Fruit fly (Drosophila melanogaster): ENCODE results near the gene CG42726.

DNA sequence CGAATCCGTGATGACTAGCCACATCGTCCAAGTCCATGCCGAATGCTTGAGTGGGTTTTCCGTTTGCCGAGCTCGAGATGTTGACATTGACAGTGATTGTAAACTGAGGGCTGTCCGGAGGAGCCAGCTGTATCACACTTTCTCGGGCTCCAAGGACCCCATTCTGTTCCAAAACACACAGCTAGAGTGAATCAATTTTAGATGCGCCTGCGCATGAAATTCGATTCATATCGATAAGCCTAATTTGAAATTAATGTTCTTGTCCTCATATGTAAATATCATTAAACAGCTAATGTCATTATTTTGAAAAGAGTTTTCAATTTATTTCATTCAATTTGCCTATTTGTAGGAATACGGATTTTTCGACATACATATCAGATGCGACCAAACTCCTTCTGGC is 21.9 kb downstream of the CG42726 start, which contains the start of gene CG14868:
- TF ChIP-seq usp (GFP tag; optimal IDR thresholded peaks at IDR 0.05) (no peak), Dll (optimal IDR thresholded peaks at IDR 0.05) (no peak), CG8478 (optimal IDR thresholded peaks at IDR 0.05) (no peak)
